Fruit fly (Drosophila melanogaster): Measurements from ENCODE around the gene CG16890.

Gene CG16890

dm6 chr2L:13779162-13779561, 5.0 kb downstream of the CG16890 start (continued):
- TF ChIP-seq CG32772 (GFP tag; IDR thresholded peaks at IDR 0.05) (no peak), CG3847 (GFP tag; IDR thresholded peaks at IDR 0.05) (no peak), CG14860 (GFP tag; IDR thresholded peaks at IDR 0.05; ENCODE audit: partially characterized antibody) (no peak), Camta (GFP tag; optimal IDR thresholded peaks at IDR 0.05) (no peak), fd3F (GFP tag; optimal IDR thresholded peaks at IDR 0.05) (no peak), Ptx1 (GFP tag; IDR thresholded peaks at IDR 0.05) (no peak), phol (tag; optimal IDR thresholded peaks at IDR 0.05) (no peak), CG15011 (GFP tag; optimal IDR thresholded peaks at IDR 0.05) (no peak), D19B (GFP tag; optimal IDR thresholded peaks at IDR 0.05) (no peak), usp (GFP tag; optimal IDR thresholded peaks at IDR 0.05) (no peak), CG4282 (GFP tag; optimal IDR thresholded peaks at IDR 0.05) (no peak), Hand (GFP tag; optimal IDR thresholded peaks at IDR 0.05) (no peak), btn (GFP tag; optimal IDR thresholded peaks at IDR 0.05) (no peak), CG8388 (GFP tag; optimal IDR thresholded peaks at IDR 0.05) (no peak), CG31441 (GFP tag; IDR thresholded peaks at IDR 0.05) (no peak), Gug (GFP tag; IDR thresholded peaks at IDR 0.05) (no peak), ftz-f1 (GFP tag; optimal IDR thresholded peaks at IDR 0.05) (peak; percentile 22), Dad (GFP tag; optimal IDR thresholded peaks at IDR 0.05) (no peak), Hr78 (GFP tag; optimal IDR thresholded peaks at IDR 0.05) (peak in 1 of 2 experiments; percentile 66), CG2712 (tag; optimal IDR thresholded peaks at IDR 0.05) (no peak), da (GFP tag; optimal IDR thresholded peaks at IDR 0.05) (no peak), sug (tag; optimal IDR thresholded peaks at IDR 0.05) (peak; percentile 91), CG17361 (GFP tag; IDR thresholded peaks at IDR 0.05) (no peak), ci (GFP tag; IDR thresholded peaks at IDR 0.05) (no peak), CG11398 (GFP tag; optimal IDR thresholded peaks at IDR 0.05) (no peak), CG12769 (tag; optimal IDR thresholded peaks at IDR 0.05) (no peak), CG13894 (tag; optimal IDR thresholded peaks at IDR 0.05) (peak; percentile 88), D (optimal IDR thresholded peaks at IDR 0.05) (no peak), D (GFP tag; optimal IDR thresholded peaks at IDR 0.05) (no peak), gcm (GFP tag; optimal IDR thresholded peaks at IDR 0.05) (no peak), CG7372 (GFP tag; IDR thresholded peaks at IDR 0.05) (no peak), so (GFP tag; IDR thresholded peaks at IDR 0.05) (no peak), pho (GFP tag; optimal IDR thresholded peaks at IDR 0.05) (no peak), exex (tag; optimal IDR thresholded peaks at IDR 0.05) (peak; percentile 46), CG1603 (tag; optimal IDR thresholded peaks at IDR 0.05) (no peak), Abd-B (GFP tag; optimal IDR thresholded peaks at IDR 0.05) (no peak)

dm6 chr2L:13778648-13779047, 5.5 kb downstream of the CG16890 start:
- TF ChIP-seq pho (GFP tag; optimal IDR thresholded peaks at IDR 0.05) (peak; percentile 68), Tbp (GFP tag; optimal IDR thresholded peaks at IDR 0.05) (no peak), CG14050 (GFP tag; IDR thresholded peaks at IDR 0.05) (no peak; the same call in 2 of the 3 replicates), maf-S (GFP tag; optimal IDR thresholded peaks at IDR 0.05) (no peak), Hmr (GFP tag; optimal IDR thresholded peaks at IDR 0.05) (peak; percentile 77), CG9932 (GFP tag; IDR thresholded peaks at IDR 0.05) (peak; percentile 32; the same call in 1 of the 2 replicates), PHDP (tag; optimal IDR thresholded peaks at IDR 0.05) (peak; percentile 80), kni (GFP tag; optimal IDR thresholded peaks at IDR 0.05) (no peak), CG7556 (GFP tag; optimal IDR thresholded peaks at IDR 0.05) (peak; percentile 75), pita (GFP tag; optimal IDR thresholded peaks at IDR 0.05) (no peak), CG3995 (GFP tag; optimal IDR thresholded peaks at IDR 0.05) (no peak), hbn (GFP tag; IDR thresholded peaks at IDR 0.05; ENCODE audit: partially characterized antibody) (no peak), CG12155 (GFP tag; optimal IDR thresholded peaks at IDR 0.05) (peak; percentile 6), CG4360 (GFP tag; IDR thresholded peaks at IDR 0.05) (no peak), Mes4 (GFP tag; optimal IDR thresholded peaks at IDR 0.05) (peak; percentile 6), sug (tag; optimal IDR thresholded peaks at IDR 0.05) (no peak), CG11695 (GFP tag; IDR thresholded peaks at IDR 0.05) (no peak), GATAe (GFP tag; conservative IDR thresholded peaks at IDR 0.05) (no peak), da (GFP tag; optimal IDR thresholded peaks at IDR 0.05) (peak; percentile 38), cato (GFP tag; optimal IDR thresholded peaks at IDR 0.05; ENCODE audit: borderline replicate concordance) (no peak)
